Fruit fly (Drosophila melanogaster) whole organism, wandering third instar larva: Measurements from ENCODE around the gene Nup107.

Source experiments
- Abd-B ChIP-seq: fragments of >200 bp; optimal IDR thresholded peaks from 2 replicates; lab custom pipeline; 2017; ENCODE audit warnings: missing biosample characterization, missing genetic modification characterization
- CG32264 ChIP-seq: fragments of 200-800 bp; sonication (Bioruptor generic); optimal IDR thresholded peaks from 2 replicates; lab custom pipeline; 2016; ENCODE audit warnings: missing biosample characterization, missing genetic modification characterization
- CG9705 ChIP-seq: fragments of 200-800 bp; sonication (Bioruptor generic); optimal IDR thresholded peaks from 2 replicates; lab custom pipeline; 2018; ENCODE audit warnings: missing biosample characterization, mild to moderate bottlenecking, missing genetic modification characterization
- CrebA ChIP-seq: fragments of 200-800 bp; sonication (Bioruptor generic); optimal IDR thresholded peaks from 2 replicates; lab custom pipeline; 2016; ENCODE audit warnings: missing biosample characterization, mild to moderate bottlenecking, missing genetic modification characterization, borderline replicate concordance
- Dfd ChIP-seq: fragments of >200 bp; optimal IDR thresholded peaks from 2 replicates; lab custom pipeline; 2017; ENCODE audit warnings: missing biosample characterization, missing genetic modification characterization
- Dif ChIP-seq: fragments of 200-275, 200-300 bp; sonication (Bioruptor generic); optimal IDR thresholded peaks from 2 replicates; lab custom pipeline; 2018; ENCODE audit warnings: missing biosample characterization, missing genetic modification characterization; ENCODE audit not compliant: partially characterized antibody
- GATAd ChIP-seq: sonication (Bioruptor generic); optimal IDR thresholded peaks from 2 replicates; lab custom pipeline; 2016; ENCODE audit warnings: missing biosample characterization, missing genetic modification characterization
- HLH106 ChIP-seq: fragments of 200-800 bp; optimal IDR thresholded peaks from 3 replicates; lab custom pipeline; 2019; ENCODE audit warnings: missing biosample characterization, mild to moderate bottlenecking, missing genetic modification characterization, moderate library complexity
- Hnf4 ChIP-seq: fragments of 200-800 bp; sonication (Bioruptor generic); optimal IDR thresholded peaks from 2 replicates; lab custom pipeline; 2016; ENCODE audit warnings: missing biosample characterization, mild to moderate bottlenecking, missing genetic modification characterization
- Hr78 ChIP-seq: fragments of >200 bp; optimal IDR thresholded peaks from 2 replicates; lab custom pipeline; 2017; ENCODE audit warnings: missing biosample characterization, missing genetic modification characterization
- Hr83 ChIP-seq: fragments of 200-300 bp; sonication (Bioruptor generic); optimal IDR thresholded peaks from 2 replicates; lab custom pipeline; 2016; ENCODE audit warnings: missing biosample characterization, mild to moderate bottlenecking, missing genetic modification characterization, moderate library complexity; ENCODE audit not compliant: poor library complexity, severe bottlenecking
- Jra ChIP-seq: sonication (Bioruptor generic); optimal IDR thresholded peaks from 2 replicates; lab custom pipeline; 2016; ENCODE audit warnings: missing biosample characterization, missing genetic modification characterization
- Mio ChIP-seq: sonication (Bioruptor generic); optimal IDR thresholded peaks from 2 replicates; lab custom pipeline; 2016; ENCODE audit warnings: missing biosample characterization, missing genetic modification characterization
- Myc ChIP-seq: fragments of >200 bp; optimal IDR thresholded peaks from 2 replicates; lab custom pipeline; 2017
- N ChIP-seq: fragments of >200 bp; optimal IDR thresholded peaks from 2 replicates; lab custom pipeline; 2018; ENCODE audit warnings: missing biosample characterization, missing external identifiers, missing genetic modification characterization
- OdsH ChIP-seq: fragments of 200-800 bp; sonication (Bioruptor generic); optimal IDR thresholded peaks from 2 replicates; lab custom pipeline; 2016; ENCODE audit warnings: missing biosample characterization, mild to moderate bottlenecking, missing genetic modification characterization
- Rel ChIP-seq, 2 experiments: fragments of 200-800 bp; sonication (Bioruptor generic) in 1 of 2; optimal IDR thresholded peaks; 2 replicates in 1 of 2; 3 replicates in 1 of 2; lab custom pipeline; 2016 to 2019; ENCODE audit warnings: mild to moderate bottlenecking in 2 of 2, missing biosample characterization in 2 of 2, missing genetic modification characterization in 2 of 2, moderate library complexity in 1 of 2
- Sp1 ChIP-seq: fragments of 200-800 bp; sonication (Bioruptor generic); optimal IDR thresholded peaks from 3 replicates; lab custom pipeline; 2019; ENCODE audit warnings: missing biosample characterization, mild to moderate bottlenecking, missing genetic modification characterization, moderate library complexity
- Vsx2 ChIP-seq: fragments of 200-300, 225-300 bp; sonication (Bioruptor generic); optimal IDR thresholded peaks from 2 replicates; lab custom pipeline; 2018; ENCODE audit warnings: missing biosample characterization, missing genetic modification characterization; ENCODE audit not compliant: partially characterized antibody
- br ChIP-seq: fragments of 200-800 bp; sonication (Bioruptor generic); optimal IDR thresholded peaks from 2 replicates; lab custom pipeline; 2016; ENCODE audit warnings: missing biosample characterization, missing genetic modification characterization
- brk ChIP-seq: fragments of 200-800 bp; sonication (Bioruptor generic); optimal IDR thresholded peaks from 2 replicates; lab custom pipeline; 2016; ENCODE audit warnings: missing biosample characterization, mild to moderate bottlenecking, missing genetic modification characterization
- dl ChIP-seq, 2 experiments: fragments of 175-275, 200-275 bp in 1 of 2; fragments of 200-275 bp in 1 of 2; sonication (Bioruptor generic); optimal IDR thresholded peaks; lab custom pipeline; 2018; ENCODE audit warnings: mild to moderate bottlenecking in 2 of 2, missing biosample characterization in 2 of 2, missing genetic modification characterization in 2 of 2, moderate library complexity in 2 of 2; ENCODE audit not compliant: partially characterized antibody in 2 of 2, insufficient read depth in 1 of 2
- dmrt93B ChIP-seq: fragments of 200-800 bp; sonication (Bioruptor generic); optimal IDR thresholded peaks from 2 replicates; lab custom pipeline; 2018; ENCODE audit warnings: missing biosample characterization, mild to moderate bottlenecking, missing genetic modification characterization
- dsf ChIP-seq: sonication (Bioruptor generic); optimal IDR thresholded peaks from 2 replicates; lab custom pipeline; 2016; ENCODE audit warnings: missing biosample characterization, missing genetic modification characterization, borderline replicate concordance
- ey ChIP-seq: fragments of 200-800 bp; sonication (Bioruptor generic); optimal IDR thresholded peaks from 2 replicates; lab custom pipeline; 2016; ENCODE audit warnings: missing biosample characterization, missing genetic modification characterization
- foxo ChIP-seq, 2 experiments: fragments of 200-800 bp; sonication (Bioruptor generic); optimal IDR thresholded peaks; 2 replicates in 1 of 2; 3 replicates in 1 of 2; lab custom pipeline; 2016 to 2017; ENCODE audit warnings: missing biosample characterization in 2 of 2, missing genetic modification characterization in 2 of 2
- fru ChIP-seq: fragments of 200-800 bp; sonication (Bioruptor generic); optimal IDR thresholded peaks from 3 replicates; lab custom pipeline; 2016; ENCODE audit warnings: missing biosample characterization, mild to moderate bottlenecking, missing genetic modification characterization
- h ChIP-seq: fragments of 200-800 bp; sonication (Bioruptor generic); optimal IDR thresholded peaks from 3 replicates; lab custom pipeline; 2016; ENCODE audit warnings: missing biosample characterization, mild to moderate bottlenecking, missing genetic modification characterization
- jim ChIP-seq: fragments of 175-275, 200-325 bp; sonication (Bioruptor generic); optimal IDR thresholded peaks from 2 replicates; lab custom pipeline; 2016; ENCODE audit warnings: missing biosample characterization, mild to moderate bottlenecking, missing genetic modification characterization
- lola ChIP-seq: fragments of >200 bp; optimal IDR thresholded peaks from 2 replicates; lab custom pipeline; 2017; ENCODE audit warnings: missing biosample characterization, missing genetic modification characterization
- pan ChIP-seq: fragments of >200 bp; optimal IDR thresholded peaks from 2 replicates; lab custom pipeline; 2017
- psq ChIP-seq: fragments of 200-800 bp; sonication (Bioruptor generic); optimal IDR thresholded peaks from 3 replicates; lab custom pipeline; 2017; ENCODE audit warnings: missing biosample characterization, mild to moderate bottlenecking, missing genetic modification characterization, moderate library complexity
- rgr ChIP-seq: fragments of 200-800 bp; sonication (Bioruptor generic); optimal IDR thresholded peaks from 3 replicates; lab custom pipeline; 2016; ENCODE audit warnings: missing biosample characterization, mild to moderate bottlenecking, missing genetic modification characterization
- sage ChIP-seq: fragments of 200-800 bp; sonication (Bioruptor generic); optimal IDR thresholded peaks from 2 replicates; lab custom pipeline; 2016; ENCODE audit warnings: missing biosample characterization, mild to moderate bottlenecking, missing genetic modification characterization
- tai ChIP-seq: sonication (Bioruptor generic); optimal IDR thresholded peaks from 2 replicates; lab custom pipeline; 2016; ENCODE audit warnings: missing biosample characterization, missing genetic modification characterization
- usp ChIP-seq: fragments of >200 bp; optimal IDR thresholded peaks from 2 replicates; lab custom pipeline; 2017; ENCODE audit warnings: missing biosample characterization, missing genetic modification characterization
- woc ChIP-seq: sonication (Bioruptor generic); optimal IDR thresholded peaks from 2 replicates; lab custom pipeline; 2016; ENCODE audit warnings: missing biosample characterization, mild to moderate bottlenecking, missing genetic modification characterization

Gene Nup107

DNA sequence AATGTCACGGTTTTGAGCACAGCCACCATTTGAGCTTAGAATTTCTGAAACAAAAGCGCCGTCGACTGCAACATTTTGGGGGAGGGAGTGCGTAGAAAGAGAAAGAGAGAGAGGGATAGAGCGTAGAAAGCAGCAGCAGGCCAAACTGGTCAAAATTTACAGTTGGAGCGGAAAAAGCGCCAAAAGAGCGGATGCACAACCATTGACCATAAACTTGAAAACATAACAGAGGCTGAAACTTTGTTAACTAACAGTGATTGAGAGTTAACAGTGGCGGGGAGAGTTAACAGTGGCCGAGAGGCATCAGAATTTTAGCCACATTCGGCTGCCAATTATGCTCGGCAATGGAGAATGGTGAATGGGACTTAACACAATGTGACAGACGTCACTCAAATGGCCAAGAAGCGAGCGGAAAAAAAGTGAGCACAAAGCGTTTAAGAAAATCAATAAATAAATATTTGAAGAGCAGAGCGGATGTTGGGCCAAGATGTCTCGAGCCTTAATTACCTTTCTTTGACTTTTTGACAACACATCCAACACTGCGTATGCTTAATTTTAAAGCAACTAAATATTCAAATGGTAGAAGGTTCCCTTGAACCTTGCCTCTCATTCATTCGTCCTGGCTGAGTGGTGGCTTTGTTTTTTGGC is 21.3 kb upstream of the Nup107 start:
- no peak for TF ChIP-seq Abd-B (GFP tag; lab: Kevin White, UChicago)
- peak in 1 of 2 experiments; percentile 38 for TF ChIP-seq dl (GFP tag; optimal IDR thresholded peaks at IDR 0.05; lab: Kevin White, UChicago; ENCODE audit: insufficient read depth in 1 of 2, partially characterized antibody in 2 of 2)

DNA sequence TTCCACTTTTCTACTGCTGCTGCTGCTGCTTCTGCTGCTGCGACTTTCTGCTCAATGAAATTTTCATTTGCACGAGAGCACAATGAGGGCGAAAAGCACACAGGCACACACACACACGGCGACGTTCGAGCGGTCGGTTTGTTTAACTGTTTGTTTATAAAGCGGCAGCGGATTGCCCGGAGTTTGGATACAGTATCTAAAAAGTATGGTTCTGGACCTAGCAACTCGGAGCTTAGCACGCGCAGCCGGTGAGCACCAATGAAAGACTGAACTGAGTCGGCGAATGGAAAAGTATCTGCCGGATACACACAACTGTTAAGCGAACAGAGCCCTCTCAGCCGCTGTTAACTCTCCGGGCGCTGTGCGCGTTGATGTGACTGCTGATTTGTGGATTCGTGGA is 20.2 kb upstream of the Nup107 start, which contains the start of gene CG17124:
TSS of gene CG17124 (minus strand) at position 277 of the 400 bp plus-strand sequence.
- TF ChIP-seq Hr83 = no peak
- no peak for TF ChIP-seq Dfd
- TF ChIP-seq N (GFP tag; lab: Kevin White, UChicago) = no peak
- no peak for TF ChIP-seq psq (GFP tag; lab: Kevin White, UChicago)
- peak; percentile 7 for TF ChIP-seq HLH106
- no peak for TF ChIP-seq Vsx2 (GFP tag; lab: Kevin White, UChicago)
- no peak for TF ChIP-seq dl (GFP tag; optimal IDR thresholded peaks at IDR 0.05; lab: Kevin White, UChicago; ENCODE audit: insufficient read depth in 1 of 2, partially characterized antibody in 2 of 2)
- TF ChIP-seq CG32264 (GFP tag; lab: Kevin White, UChicago) = no peak
- TF ChIP-seq dmrt93B (GFP tag; lab: Kevin White, UChicago) = no peak
- TF ChIP-seq pan (lab: Kevin White, UChicago) = no peak
- TF ChIP-seq Jra (GFP tag; lab: Kevin White, UChicago) = no peak
- TF ChIP-seq fru = no peak
- no peak for TF ChIP-seq Myc (lab: Kevin White, UChicago)
- peak in 1 of 2 experiments; percentile 26 for TF ChIP-seq foxo (GFP tag; optimal IDR thresholded peaks at IDR 0.05; lab: Kevin White, UChicago)
- no peak for TF ChIP-seq Hnf4 (GFP tag; lab: Kevin White, UChicago)
- no peak for TF ChIP-seq lola (GFP tag; lab: Kevin White, UChicago)
- TF ChIP-seq usp (GFP tag; lab: Kevin White, UChicago) = no peak
- TF ChIP-seq Dif (GFP tag; lab: Kevin White, UChicago) = peak; percentile 55
- TF ChIP-seq Sp1 (GFP tag; lab: Kevin White, UChicago) = peak; percentile 7
- TF ChIP-seq OdsH (GFP tag; lab: Kevin White, UChicago) = no peak
- TF ChIP-seq ey (GFP tag; lab: Kevin White, UChicago) = no peak
- no peak for TF ChIP-seq sage (GFP tag; lab: Kevin White, UChicago)
- TF ChIP-seq tai = no peak
- no peak for TF ChIP-seq Rel (GFP tag; optimal IDR thresholded peaks at IDR 0.05; lab: Kevin White, UChicago)
- TF ChIP-seq Rel (tag; optimal IDR thresholded peaks at IDR 0.05; lab: Kevin White, UChicago) = peak; percentile 22
- no peak for TF ChIP-seq CG9705
- TF ChIP-seq h (GFP tag; lab: Kevin White, UChicago) = peak; percentile 15
- no peak for TF ChIP-seq dsf (GFP tag; lab: Kevin White, UChicago)
- no peak for TF ChIP-seq br
- TF ChIP-seq Mio (GFP tag; lab: Kevin White, UChicago) = no peak
- no peak for TF ChIP-seq GATAd (GFP tag; lab: Kevin White, UChicago)
- peak; percentile 48 for TF ChIP-seq rgr (GFP tag; lab: Kevin White, UChicago)
- no peak for TF ChIP-seq Abd-B (GFP tag; lab: Kevin White, UChicago)

DNA sequence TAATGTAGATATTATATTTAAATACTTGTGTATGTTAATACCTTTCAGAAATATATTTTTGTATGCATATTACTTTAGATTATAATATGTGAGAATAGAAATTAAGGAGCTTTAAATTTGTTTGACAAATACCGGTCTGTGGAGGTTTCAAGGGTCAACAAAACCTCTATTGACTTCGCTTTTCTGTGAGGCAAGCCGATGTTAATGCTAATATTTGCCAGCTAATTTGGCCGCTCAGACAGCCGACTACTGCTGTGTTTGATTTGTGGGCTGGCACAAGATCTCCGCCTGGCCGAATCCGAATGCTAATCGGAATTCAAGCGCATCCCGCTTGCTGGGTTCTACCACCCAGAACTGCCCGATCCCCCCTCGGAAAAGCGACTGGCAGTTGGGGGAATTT is 18.7 kb upstream of the Nup107 start:
- no peak for TF ChIP-seq rgr (GFP tag; lab: Kevin White, UChicago)
- no peak for TF ChIP-seq HLH106
- TF ChIP-seq jim (GFP tag; lab: Kevin White, UChicago) = no peak
- TF ChIP-seq pan (lab: Kevin White, UChicago) = no peak
- TF ChIP-seq CrebA (GFP tag; lab: Kevin White, UChicago) = no peak
- no peak for TF ChIP-seq lola (GFP tag; lab: Kevin White, UChicago)
- TF ChIP-seq woc = no peak
- TF ChIP-seq brk = no peak
- no peak for TF ChIP-seq Jra (GFP tag; lab: Kevin White, UChicago)
- TF ChIP-seq Rel (GFP tag; optimal IDR thresholded peaks at IDR 0.05; lab: Kevin White, UChicago) = no peak
- TF ChIP-seq Rel (tag; optimal IDR thresholded peaks at IDR 0.05; lab: Kevin White, UChicago) = no peak
- no peak for TF ChIP-seq Abd-B (GFP tag; lab: Kevin White, UChicago)
- no peak for TF ChIP-seq dl (GFP tag; optimal IDR thresholded peaks at IDR 0.05; lab: Kevin White, UChicago; ENCODE audit: insufficient read depth in 1 of 2, partially characterized antibody in 2 of 2)
- no peak for TF ChIP-seq Dif (GFP tag; lab: Kevin White, UChicago)
- no peak for TF ChIP-seq ey (GFP tag; lab: Kevin White, UChicago)
- no peak for TF ChIP-seq sage (GFP tag; lab: Kevin White, UChicago)
- TF ChIP-seq CG32264 (GFP tag; lab: Kevin White, UChicago) = no peak
- TF ChIP-seq Hr78 (GFP tag; lab: Kevin White, UChicago) = no peak
